Fruit fly (Drosophila melanogaster): Measurements from ENCODE around the gene CG42779.

dm6 chr3R:17127912-17128311 is 6.5 kb downstream of the CG42779 start, which contains the start of gene CG31265:
- TF ChIP-seq psq (optimal IDR thresholded peaks at IDR 0.05): no peak
- TF ChIP-seq h (optimal IDR thresholded peaks at IDR 0.05): no peak

Data from Kc167 (cell line).